Fruit fly (Drosophila melanogaster): ENCODE data around the gene Inx5.

Gene Inx5

dm6 chrX:19187624-19188085 lies 17.0 kb upstream of the Inx5 start, which contains the start of gene Mec2:
Gene Mec2, plus strand, starts transcription at chrX:19188035.
- TF ChIP-seq EcR (GFP tag; optimal IDR thresholded peaks at IDR 0.05) = no peak
- no peak for TF ChIP-seq usp (GFP tag; optimal IDR thresholded peaks at IDR 0.05)
- no peak for TF ChIP-seq CG8478 (optimal IDR thresholded peaks at IDR 0.05)
- TF ChIP-seq pan (optimal IDR thresholded peaks at IDR 0.05) = no peak
- TF ChIP-seq psq (optimal IDR thresholded peaks at IDR 0.05) = no peak
- TF ChIP-seq Dll (optimal IDR thresholded peaks at IDR 0.05) = no peak

DNA sequence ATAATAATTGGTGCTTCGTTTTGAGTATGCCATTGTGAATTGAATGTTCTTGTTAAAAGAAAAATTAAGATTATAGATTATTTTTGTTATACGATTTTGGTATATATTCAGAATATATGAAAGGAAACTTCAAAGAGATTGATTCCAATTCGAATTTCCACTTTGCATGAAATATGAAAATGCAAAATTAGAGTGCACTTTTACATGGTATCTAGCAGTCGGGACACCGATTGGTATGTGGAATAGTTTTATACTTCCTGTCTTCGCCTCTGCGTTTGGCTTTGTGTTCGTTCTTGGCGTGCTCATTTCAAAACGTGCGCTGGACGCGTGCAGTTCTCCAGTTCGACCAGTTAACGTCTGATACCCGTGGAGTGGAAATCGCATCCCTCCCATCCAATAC lies 12.4 kb upstream of the Inx5 start, which contains the start of gene CG33253:
CG33253 (plus strand) TSS at position 301 of the 400 bp plus-strand sequence.
- TF ChIP-seq pan (optimal IDR thresholded peaks at IDR 0.05) (no peak), usp (GFP tag; optimal IDR thresholded peaks at IDR 0.05) (no peak), EcR (GFP tag; optimal IDR thresholded peaks at IDR 0.05) (no peak), psq (optimal IDR thresholded peaks at IDR 0.05) (no peak), CG8478 (optimal IDR thresholded peaks at IDR 0.05) (no peak), Dll (optimal IDR thresholded peaks at IDR 0.05) (no peak)

DNA sequence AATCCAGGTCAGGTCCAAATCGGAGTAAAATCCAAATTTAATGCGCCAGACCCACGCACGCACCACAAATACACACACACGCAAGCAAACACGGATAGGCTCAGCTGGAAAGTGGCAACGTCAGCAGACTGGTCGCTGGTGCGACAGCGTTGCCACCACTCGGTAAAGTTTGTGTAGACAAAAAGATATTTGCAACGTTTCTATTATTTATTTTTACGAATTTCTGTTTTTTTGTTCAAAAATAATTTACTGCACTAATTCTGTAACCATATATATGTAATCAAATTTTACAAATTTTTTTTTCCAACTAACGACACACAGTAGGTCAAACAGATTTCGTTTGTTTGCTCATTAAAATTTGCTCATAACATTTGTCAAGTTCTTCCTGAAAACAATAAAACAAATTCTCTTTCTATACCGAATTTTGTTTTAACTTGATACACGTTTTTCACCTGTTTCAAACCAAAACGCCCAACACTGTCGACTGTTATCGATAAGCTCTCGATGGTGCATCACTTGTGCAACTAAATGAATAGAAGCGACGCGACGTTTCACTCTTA lies 9.1 kb upstream of the Inx5 start, which contains the start of the genes CG7556 and CG7453:
CG7556 (minus strand) TSS at position 135 of the 560 bp plus-strand sequence.
CG7453 (plus strand) TSS at position 478 of the 560 bp plus-strand sequence.
- no peak for TF ChIP-seq pan (optimal IDR thresholded peaks at IDR 0.05)
- no peak for TF ChIP-seq psq (optimal IDR thresholded peaks at IDR 0.05)
- TF ChIP-seq CG8478 (optimal IDR thresholded peaks at IDR 0.05) = no peak
- TF ChIP-seq Dll (optimal IDR thresholded peaks at IDR 0.05) = no peak
- no peak for TF ChIP-seq EcR (GFP tag; optimal IDR thresholded peaks at IDR 0.05)
- TF ChIP-seq usp (GFP tag; optimal IDR thresholded peaks at IDR 0.05) = no peak

DNA sequence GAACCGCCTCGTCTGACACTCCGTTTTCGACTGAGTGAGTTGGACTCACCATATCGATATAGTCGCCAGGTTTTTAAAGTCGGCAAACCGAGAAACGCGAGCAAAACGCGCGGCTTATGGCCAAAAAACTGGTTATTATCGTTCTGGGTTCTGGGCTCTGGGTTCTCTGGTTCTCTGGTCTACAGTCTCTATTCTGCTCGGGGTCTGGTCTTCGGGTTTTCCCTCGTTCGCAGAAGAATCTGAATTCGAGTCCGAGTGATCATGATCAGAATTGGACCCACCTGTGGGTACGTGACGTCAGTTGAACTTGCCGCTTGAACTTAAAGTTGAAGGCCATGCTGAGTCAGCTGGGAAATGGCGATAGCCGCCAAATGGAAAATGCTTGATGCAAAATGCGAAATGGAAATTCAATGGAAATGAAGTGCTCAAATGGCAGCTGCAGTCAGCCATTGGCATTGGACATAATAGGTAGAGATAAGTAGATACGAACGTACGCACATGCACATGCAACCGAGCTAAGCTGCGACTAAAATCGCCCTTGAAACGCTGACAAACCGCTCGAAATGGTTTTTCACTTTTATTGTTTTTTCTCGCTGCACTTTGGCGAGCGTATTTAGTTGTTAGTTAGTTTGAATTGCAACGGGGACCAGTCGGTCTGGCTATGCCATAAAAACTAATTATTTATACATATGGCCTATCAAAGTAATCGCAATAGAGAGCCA lies 4.3 kb upstream of the Inx5 start, which contains the start of gene CG33939:
CG33939 (minus strand) TSS at position 51 of the 722 bp plus-strand sequence.
- TF ChIP-seq psq (optimal IDR thresholded peaks at IDR 0.05) (no peak), EcR (GFP tag; optimal IDR thresholded peaks at IDR 0.05) (no peak), CG8478 (optimal IDR thresholded peaks at IDR 0.05) (no peak), usp (GFP tag; optimal IDR thresholded peaks at IDR 0.05) (no peak), pan (optimal IDR thresholded peaks at IDR 0.05) (no peak), Dll (optimal IDR thresholded peaks at IDR 0.05) (no peak)

DNA sequence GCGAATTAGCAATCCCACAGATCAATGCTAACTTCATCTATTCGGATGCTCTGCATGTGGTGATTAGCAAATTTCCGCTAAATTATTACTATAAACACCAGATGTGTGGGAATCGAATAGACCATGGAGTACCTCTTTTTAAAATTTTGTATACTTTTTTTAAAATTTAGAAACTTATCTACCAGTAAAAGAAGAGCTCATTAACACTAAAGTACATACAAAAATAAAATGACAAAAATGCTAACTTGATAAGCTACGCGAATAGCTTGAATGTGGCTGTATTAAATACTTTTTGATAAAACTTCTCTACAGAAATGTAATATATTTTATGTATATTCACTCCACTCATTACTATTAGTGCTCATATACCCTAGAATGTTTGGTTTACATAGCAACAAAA lies 3.4 kb upstream of the Inx5 start:
- no peak for TF ChIP-seq EcR (GFP tag; optimal IDR thresholded peaks at IDR 0.05)
- no peak for TF ChIP-seq psq (optimal IDR thresholded peaks at IDR 0.05)
- no peak for TF ChIP-seq CG8478 (optimal IDR thresholded peaks at IDR 0.05)
- no peak for TF ChIP-seq pan (optimal IDR thresholded peaks at IDR 0.05)
- TF ChIP-seq usp (GFP tag; optimal IDR thresholded peaks at IDR 0.05) = no peak
- no peak for TF ChIP-seq Dll (optimal IDR thresholded peaks at IDR 0.05)

DNA sequence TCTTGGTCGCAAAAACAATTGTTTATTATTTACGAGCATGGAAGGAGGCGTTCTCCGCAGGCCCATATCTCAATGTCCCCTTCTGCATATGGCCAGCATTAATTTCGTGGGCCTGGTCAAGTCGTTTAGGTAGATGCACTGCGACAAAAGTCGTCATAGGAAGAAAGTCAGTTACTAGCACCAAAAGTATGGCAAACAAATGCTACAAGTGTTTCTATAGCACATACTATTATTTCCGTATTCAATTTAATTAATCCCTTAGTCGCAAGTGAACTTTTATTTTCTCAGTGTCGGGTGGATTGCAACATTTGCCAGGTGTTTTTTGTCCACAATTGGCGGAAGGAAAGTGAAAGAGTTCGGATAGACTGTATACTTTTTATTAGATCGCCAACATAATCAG lies 2.3 kb upstream of the Inx5 start:
- TF ChIP-seq usp (GFP tag; optimal IDR thresholded peaks at IDR 0.05) (no peak), EcR (GFP tag; optimal IDR thresholded peaks at IDR 0.05) (no peak), Dll (optimal IDR thresholded peaks at IDR 0.05) (no peak)

DNA sequence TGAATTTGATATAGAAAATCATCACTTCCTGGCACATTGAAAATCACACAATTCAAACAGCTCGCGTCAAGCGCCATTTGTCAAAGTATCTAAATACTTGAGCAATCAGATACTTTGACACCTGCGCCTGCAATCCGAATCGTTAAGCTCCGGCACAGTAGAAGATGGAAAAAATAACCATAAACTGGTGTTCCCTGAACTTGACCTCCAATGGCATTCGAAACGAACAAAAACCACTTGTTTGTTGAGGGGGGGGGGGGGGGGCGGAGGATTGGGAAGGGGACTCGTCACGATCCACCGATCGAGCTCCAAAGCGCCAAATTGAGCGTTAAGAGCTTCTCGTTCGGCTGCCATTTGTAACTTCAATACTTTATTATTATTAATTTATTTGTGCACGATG lies 1.2 kb upstream of the Inx5 start:
- TF ChIP-seq pan (optimal IDR thresholded peaks at IDR 0.05) = no peak
- TF ChIP-seq Dll (optimal IDR thresholded peaks at IDR 0.05) = no peak
- no peak for TF ChIP-seq EcR (GFP tag; optimal IDR thresholded peaks at IDR 0.05)
- no peak for TF ChIP-seq psq (optimal IDR thresholded peaks at IDR 0.05)
- no peak for TF ChIP-seq CG8478 (optimal IDR thresholded peaks at IDR 0.05)
- TF ChIP-seq usp (GFP tag; optimal IDR thresholded peaks at IDR 0.05) = no peak

DNA sequence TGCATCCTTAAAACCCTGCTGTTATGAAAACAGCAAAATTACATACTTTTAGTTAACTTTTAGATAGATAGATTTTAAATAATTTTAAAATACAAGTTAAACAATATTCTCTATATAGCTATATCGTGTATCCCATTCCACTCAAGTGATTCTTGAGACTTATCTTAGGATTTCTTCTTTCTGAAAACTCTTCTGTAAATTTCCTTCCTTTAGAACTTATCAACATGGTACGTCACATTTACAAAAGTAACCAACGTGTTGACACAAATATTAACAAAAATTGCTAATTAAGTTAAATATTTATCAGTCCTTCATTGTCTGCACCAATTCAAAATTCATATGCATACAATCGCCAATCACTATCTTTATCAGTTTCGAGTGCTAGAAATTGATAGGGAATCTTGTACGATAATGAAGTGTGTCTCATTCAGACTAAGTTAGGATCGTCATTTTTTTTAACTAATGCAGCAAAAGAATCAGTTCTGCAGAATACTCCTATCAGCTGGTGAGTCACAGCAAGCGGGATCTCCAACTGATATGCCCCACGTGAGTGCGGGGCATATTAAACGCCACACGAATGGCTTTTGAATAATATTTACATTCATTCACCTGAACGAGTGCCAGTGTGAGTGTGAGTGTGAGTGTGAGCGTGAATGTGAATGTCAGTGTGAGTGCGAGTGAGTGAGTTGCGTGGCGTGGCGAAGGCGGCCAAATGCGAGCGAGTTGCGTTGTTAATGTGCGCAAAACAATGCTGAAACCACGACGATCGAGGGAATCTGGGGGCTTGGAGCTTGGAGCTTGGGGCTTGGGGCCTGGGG lies 2.9 kb downstream of the Inx5 start:
- no peak for TF ChIP-seq psq (optimal IDR thresholded peaks at IDR 0.05)
- peak; percentile 84 for TF ChIP-seq pan (optimal IDR thresholded peaks at IDR 0.05)

dm6 chrX:19167032-19167568 lies 3.6 kb downstream of the Inx5 start, which contains the start of gene RhoGAP18B:
Gene RhoGAP18B, minus strand, starts transcription at chrX:19167082.
- TF ChIP-seq EcR (GFP tag; optimal IDR thresholded peaks at IDR 0.05) (no peak), psq (optimal IDR thresholded peaks at IDR 0.05) (no peak), usp (GFP tag; optimal IDR thresholded peaks at IDR 0.05) (no peak), CG8478 (optimal IDR thresholded peaks at IDR 0.05) (no peak), pan (optimal IDR thresholded peaks at IDR 0.05) (no peak), Dll (optimal IDR thresholded peaks at IDR 0.05) (no peak)

DNA sequence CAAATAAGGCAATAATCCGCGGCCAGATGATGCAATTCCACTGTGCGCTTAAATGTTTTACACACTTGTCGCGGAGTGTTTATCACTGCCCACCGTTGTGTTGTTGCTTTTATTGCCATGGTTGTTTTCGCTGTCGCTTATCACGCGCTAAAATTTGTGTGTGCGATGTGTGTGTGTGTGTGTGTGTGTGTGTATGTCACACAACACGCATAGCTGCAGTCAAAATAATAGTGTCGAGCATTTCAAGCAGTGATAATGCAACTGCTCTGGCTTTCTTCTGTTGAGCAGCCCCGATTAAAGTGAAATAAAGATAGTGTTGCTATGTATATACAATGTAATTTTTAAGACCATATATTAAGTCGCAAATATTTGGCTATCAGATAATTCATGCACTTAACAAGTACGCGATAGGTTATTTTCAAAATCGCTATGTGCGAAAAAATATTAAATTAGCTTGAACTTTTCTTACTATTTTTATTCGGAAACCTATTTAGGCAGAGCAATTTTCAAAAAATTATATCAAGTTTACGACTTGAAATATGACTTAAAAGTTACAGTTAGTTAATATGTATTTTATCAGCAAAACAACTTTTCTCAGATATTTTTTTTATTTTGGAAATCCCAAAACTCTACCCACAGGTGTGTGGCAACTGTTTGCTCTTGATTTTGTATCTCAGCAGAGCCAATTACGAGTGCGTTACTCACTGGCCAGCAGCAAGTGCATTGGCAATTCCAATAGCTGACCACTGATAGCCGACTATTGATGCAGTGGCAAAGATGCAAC lies 4.3 kb downstream of the Inx5 start:
- no peak for TF ChIP-seq pan (optimal IDR thresholded peaks at IDR 0.05)
- no peak for TF ChIP-seq Dll (optimal IDR thresholded peaks at IDR 0.05)

All from whole organism.